Worm (Caenorhabditis elegans) whole organism, midembryonic: ENCODE data around the gene ncr-2.

ENCODE experiments used
- T22C8.4 ChIP-seq: fragments of 200-800 bp; sonication (Bioruptor generic); IDR thresholded peaks from 2 replicates; pipeline ENCODE4 v1.3.6; 2022; ENCODE audit warnings: missing genetic modification characterization, missing compliant biosample characterization
- cog-1 ChIP-seq: sonication (generic microtip); optimal IDR thresholded peaks from 2 replicates; lab custom pipeline; 2016; ENCODE audit warnings: missing genetic modification characterization, missing compliant biosample characterization
- flt-1 ChIP-seq: fragments of 200-800 bp; sonication (Bioruptor generic); IDR thresholded peaks from 2 replicates; pipeline ENCODE4 v1.3.6; 2022; ENCODE audit warnings: missing genetic modification characterization, missing compliant biosample characterization
- klf-2 ChIP-seq: fragments of 200-800 bp; sonication (Bioruptor generic); conservative IDR thresholded peaks from 2 replicates; pipeline ENCODE4 v1.3.6; 2022; ENCODE audit warnings: missing genetic modification reagents, missing genetic modification characterization, missing compliant biosample characterization
- med-1 ChIP-seq: sonication (generic microtip); optimal IDR thresholded peaks from 2 replicates; lab custom pipeline; 2017; ENCODE audit warnings: missing genetic modification characterization, mild to moderate bottlenecking, missing compliant biosample characterization, antibody characterized with exemption, missing genetic modification reagents; ENCODE audit not compliant: insufficient read depth
- ref-1 ChIP-seq: fragments of 200-800 bp; sonication (Bioruptor generic); conservative IDR thresholded peaks from 2 replicates; pipeline ENCODE4 v1.3.6; 2022; ENCODE audit warnings: missing genetic modification reagents, missing genetic modification characterization, missing compliant biosample characterization
- tab-1 ChIP-seq: fragments of 200-800 bp; sonication (Bioruptor generic); IDR thresholded peaks from 2 replicates; pipeline ENCODE4 v1.3.6; 2022; ENCODE audit warnings: missing genetic modification characterization, missing compliant biosample characterization
- ztf-23 ChIP-seq: fragments of 200-800 bp; sonication (Bioruptor generic); IDR thresholded peaks from 2 replicates; pipeline ENCODE4 v1.3.6; 2022; ENCODE audit warnings: missing genetic modification reagents, missing genetic modification characterization, missing compliant biosample characterization
- ztf-29 ChIP-seq: fragments of 200-800 bp; sonication (Bioruptor generic); IDR thresholded peaks from 2 replicates; pipeline ENCODE4 v1.3.6; 2022; ENCODE audit warnings: missing genetic modification reagents, missing genetic modification characterization, missing compliant biosample characterization

Gene ncr-2

ce11 chrIII:8275871-8276270, 17.7 kb downstream of the ncr-2 start, which contains the start of gene clec-160:
TSS of gene clec-160 (minus strand) at chrIII:8275971.
- TF ChIP-seq flt-1 (GFP tag; lab: Robert Waterston, UW) = no peak
- no peak for TF ChIP-seq ztf-23 (GFP tag; lab: Robert Waterston, UW)
- TF ChIP-seq ztf-29 (GFP tag; lab: Robert Waterston, UW) = no peak
- TF ChIP-seq ref-1 = no peak
- no peak for TF ChIP-seq T22C8.4 (GFP tag; lab: Robert Waterston, UW)

- TF ChIP-seq ref-1 (no peak), ztf-29 (GFP tag; lab: Robert Waterston, UW) (no peak), T22C8.4 (GFP tag; lab: Robert Waterston, UW) (no peak), klf-2 (GFP tag; lab: Robert Waterston, UW) (no peak), tab-1 (GFP tag; lab: Robert Waterston, UW) (no peak), ztf-23 (GFP tag; lab: Robert Waterston, UW) (no peak), med-1 (GFP tag; lab: Kevin White, UChicago) (no peak), cog-1 (tag; lab: Kevin White, UChicago) (no peak), flt-1 (GFP tag; lab: Robert Waterston, UW) (no peak)
Measured at ce11 chrIII:8278801-8279200, 20.7 kb downstream of the ncr-2 start, which contains the start of gene mig-10. TSS of gene mig-10 (plus strand) at chrIII:8279101.

ce11 chrIII:8279567-8279966, 21.4 kb downstream of the ncr-2 start:
- no peak for TF ChIP-seq cog-1 (tag; lab: Kevin White, UChicago)
- no peak for TF ChIP-seq flt-1 (GFP tag; lab: Robert Waterston, UW)
- TF ChIP-seq tab-1 (GFP tag; lab: Robert Waterston, UW) = no peak
- no peak for TF ChIP-seq ref-1
- no peak for TF ChIP-seq klf-2 (GFP tag; lab: Robert Waterston, UW)
- TF ChIP-seq med-1 (GFP tag; lab: Kevin White, UChicago) = no peak
- no peak for TF ChIP-seq ztf-23 (GFP tag; lab: Robert Waterston, UW)
- no peak for TF ChIP-seq T22C8.4 (GFP tag; lab: Robert Waterston, UW)
- TF ChIP-seq ztf-29 (GFP tag; lab: Robert Waterston, UW) = no peak

- no peak for TF ChIP-seq cog-1 (tag; lab: Kevin White, UChicago)
- no peak for TF ChIP-seq flt-1 (GFP tag; lab: Robert Waterston, UW)
- TF ChIP-seq med-1 (GFP tag; lab: Kevin White, UChicago) = no peak
- no peak for TF ChIP-seq klf-2 (GFP tag; lab: Robert Waterston, UW)
- no peak for TF ChIP-seq ztf-23 (GFP tag; lab: Robert Waterston, UW)
- no peak for TF ChIP-seq ztf-29 (GFP tag; lab: Robert Waterston, UW)
- TF ChIP-seq T22C8.4 (GFP tag; lab: Robert Waterston, UW) = no peak
- no peak for TF ChIP-seq tab-1 (GFP tag; lab: Robert Waterston, UW)
- TF ChIP-seq ref-1 = no peak
Measured at ce11 chrIII:8280352-8280751, 22.2 kb downstream of the ncr-2 start.

- TF ChIP-seq flt-1 (GFP tag; lab: Robert Waterston, UW) (no peak), T22C8.4 (GFP tag; lab: Robert Waterston, UW) (no peak), med-1 (GFP tag; lab: Kevin White, UChicago) (no peak), ztf-29 (GFP tag; lab: Robert Waterston, UW) (no peak), tab-1 (GFP tag; lab: Robert Waterston, UW) (no peak), klf-2 (GFP tag; lab: Robert Waterston, UW) (no peak), ztf-23 (GFP tag; lab: Robert Waterston, UW) (no peak), cog-1 (tag; lab: Kevin White, UChicago) (no peak), ref-1 (no peak)
Measured at ce11 chrIII:8281310-8281709, 23.2 kb downstream of the ncr-2 start.

- TF ChIP-seq ref-1 (no peak), tab-1 (GFP tag; lab: Robert Waterston, UW) (no peak), klf-2 (GFP tag; lab: Robert Waterston, UW) (no peak), cog-1 (tag; lab: Kevin White, UChicago) (no peak), flt-1 (GFP tag; lab: Robert Waterston, UW) (no peak), med-1 (GFP tag; lab: Kevin White, UChicago) (no peak), ztf-23 (GFP tag; lab: Robert Waterston, UW) (no peak), T22C8.4 (GFP tag; lab: Robert Waterston, UW) (no peak), ztf-29 (GFP tag; lab: Robert Waterston, UW) (no peak)
Measured at ce11 chrIII:8283525-8283924, 25.4 kb downstream of the ncr-2 start.

ce11 chrIII:8286003-8286402, 27.9 kb downstream of the ncr-2 start:
- TF ChIP-seq klf-2 (GFP tag; lab: Robert Waterston, UW) (no peak), tab-1 (GFP tag; lab: Robert Waterston, UW) (no peak), flt-1 (GFP tag; lab: Robert Waterston, UW) (no peak), ztf-29 (GFP tag; lab: Robert Waterston, UW) (no peak), ztf-23 (GFP tag; lab: Robert Waterston, UW) (no peak), ref-1 (no peak), cog-1 (tag; lab: Kevin White, UChicago) (no peak), med-1 (GFP tag; lab: Kevin White, UChicago) (no peak), T22C8.4 (GFP tag; lab: Robert Waterston, UW) (no peak)

ce11 chrIII:8286824-8287223, 28.7 kb downstream of the ncr-2 start:
- TF ChIP-seq ztf-23 (GFP tag; lab: Robert Waterston, UW) (no peak), klf-2 (GFP tag; lab: Robert Waterston, UW) (no peak), med-1 (GFP tag; lab: Kevin White, UChicago) (no peak), cog-1 (tag; lab: Kevin White, UChicago) (no peak)

ce11 chrIII:8287519-8287918, 29.4 kb downstream of the ncr-2 start:
- TF ChIP-seq ztf-29 (GFP tag; lab: Robert Waterston, UW) = no peak
- peak; percentile 52; the same call in 1 of the 2 replicates for TF ChIP-seq flt-1 (GFP tag; lab: Robert Waterston, UW)
- TF ChIP-seq ztf-23 (GFP tag; lab: Robert Waterston, UW) = 0 out of 2 replicates have a peak, but pooled peaks have one; percentile 16
